Fruit fly (Drosophila melanogaster) whole organism, embryonic: ENCODE results near the gene anchor.

Experiments
- Blimp-1 ChIP-seq: fragments of 200-800 bp; sonication (Bioruptor generic); optimal IDR thresholded peaks from 3 replicates; lab custom pipeline; 2018; ENCODE audit warnings: missing biosample characterization, missing genetic modification characterization, mild to moderate bottlenecking, moderate library complexity, missing genetic modification reagents
- CG10543 ChIP-seq: fragments of 200-800 bp; sonication (Bioruptor generic); optimal IDR thresholded peaks from 3 replicates; lab custom pipeline; 2017; ENCODE audit warnings: missing biosample characterization, mild to moderate bottlenecking, missing genetic modification characterization, moderate library complexity
- CG12071 ChIP-seq: fragments of 200-800 bp; sonication (Bioruptor generic); optimal IDR thresholded peaks from 3 replicates; lab custom pipeline; 2018; ENCODE audit warnings: missing biosample characterization, mild to moderate bottlenecking, missing genetic modification characterization
- CG12299 ChIP-seq: fragments of 200-800 bp; sonication (Bioruptor generic); optimal IDR thresholded peaks from 2 replicates; lab custom pipeline; 2018; ENCODE audit warnings: missing biosample characterization, mild to moderate bottlenecking, missing genetic modification characterization
- CG12744 ChIP-seq: fragments of 200-800 bp; sonication (Bioruptor generic); optimal IDR thresholded peaks from 2 replicates; lab custom pipeline; 2016; ENCODE audit warnings: missing biosample characterization, missing genetic modification characterization
- CG13894 ChIP-seq: fragments of 200-800 bp; sonication (Bioruptor generic); optimal IDR thresholded peaks from 3 replicates; lab custom pipeline; 2018; ENCODE audit warnings: missing biosample characterization, mild to moderate bottlenecking, missing genetic modification characterization, moderate library complexity
- CG14441 ChIP-seq: fragments of 200-800 bp; sonication (Bioruptor generic); IDR thresholded peaks from 2 replicates; pipeline ENCODE4 v1.3.6; 2022; ENCODE audit warnings: missing biosample characterization, missing genetic modification characterization
- CG15696 ChIP-seq: fragments of 200-800 bp; sonication (Bioruptor generic); optimal IDR thresholded peaks from 2 replicates; lab custom pipeline; 2019; ENCODE audit warnings: missing biosample characterization, mild to moderate bottlenecking, missing genetic modification characterization, moderate library complexity
- CG17829 ChIP-seq: fragments of 200-800 bp; optimal IDR thresholded peaks from 2 replicates; lab custom pipeline; 2019; ENCODE audit warnings: missing biosample characterization, mild to moderate bottlenecking, missing genetic modification characterization, moderate library complexity
- CG2120 ChIP-seq: fragments of 200-800 bp; sonication (Bioruptor generic); optimal IDR thresholded peaks from 3 replicates; lab custom pipeline; 2016; ENCODE audit warnings: missing biosample characterization, missing genetic modification characterization
- CG4282 ChIP-seq: fragments of 200-800 bp; sonication (Bioruptor generic); optimal IDR thresholded peaks from 2 replicates; lab custom pipeline; 2016; ENCODE audit warnings: missing biosample characterization, missing genetic modification characterization
- CG43689 ChIP-seq: fragments of 200-800 bp; sonication (Bioruptor generic); IDR thresholded peaks from 2 replicates; pipeline ENCODE4 v1.3.6; 2022; ENCODE audit warnings: missing biosample characterization, missing genetic modification characterization
- CG4854 ChIP-seq: fragments of 200-800 bp; sonication (Bioruptor generic); optimal IDR thresholded peaks from 2 replicates; lab custom pipeline; 2016; ENCODE audit warnings: missing biosample characterization, missing genetic modification characterization, inconsistent platforms
- CG5180 ChIP-seq: fragments of 200-800 bp; sonication (Bioruptor generic); optimal IDR thresholded peaks from 3 replicates; lab custom pipeline; 2017; ENCODE audit warnings: missing biosample characterization, missing genetic modification characterization, mild to moderate bottlenecking, moderate library complexity, missing genetic modification reagents
- CG6272 ChIP-seq: fragments of 200-800 bp; sonication (Bioruptor generic); IDR thresholded peaks from 2 replicates; pipeline ENCODE4 v1.3.6; 2022; ENCODE audit warnings: missing biosample characterization, missing genetic modification characterization
- CG7928 ChIP-seq: fragments of 200-800 bp; sonication (Bioruptor generic); optimal IDR thresholded peaks from 2 replicates; lab custom pipeline; 2017; ENCODE audit warnings: missing biosample characterization, mild to moderate bottlenecking, missing genetic modification characterization
- CG8089 ChIP-seq: fragments of 200-800 bp; sonication (Bioruptor generic); optimal IDR thresholded peaks from 3 replicates; lab custom pipeline; 2016; ENCODE audit warnings: missing biosample characterization, missing genetic modification characterization
- CTCF ChIP-seq: fragments of 200-800 bp; sonication (Bioruptor generic); optimal IDR thresholded peaks from 2 replicates; lab custom pipeline; 2017; ENCODE audit warnings: missing biosample characterization, mild to moderate bottlenecking, missing genetic modification characterization, moderate library complexity
- CrebB ChIP-seq: fragments of 200-800 bp; sonication (Bioruptor generic); optimal IDR thresholded peaks from 3 replicates; lab custom pipeline; 2018; ENCODE audit warnings: missing biosample characterization, mild to moderate bottlenecking, missing genetic modification characterization
- D19B ChIP-seq: fragments of 200-800 bp; sonication (Bioruptor generic); optimal IDR thresholded peaks from 2 replicates; lab custom pipeline; 2017; ENCODE audit warnings: missing biosample characterization, mild to moderate bottlenecking, missing genetic modification characterization
- Dad ChIP-seq: fragments of 200-800 bp; sonication (Bioruptor generic); optimal IDR thresholded peaks from 3 replicates; lab custom pipeline; 2016; ENCODE audit warnings: missing biosample characterization, missing genetic modification characterization
- Dp ChIP-seq: fragments of 200-800 bp; sonication (Bioruptor generic); optimal IDR thresholded peaks from 2 replicates; lab custom pipeline; 2018; ENCODE audit warnings: missing biosample characterization, mild to moderate bottlenecking, missing genetic modification characterization, moderate library complexity
- Fer1 ChIP-seq: fragments of 200-800 bp; sonication (Bioruptor generic); optimal IDR thresholded peaks from 2 replicates; lab custom pipeline; 2017; ENCODE audit warnings: missing biosample characterization, mild to moderate bottlenecking, missing genetic modification characterization
- HLH4C ChIP-seq: fragments of 200-800 bp; sonication (Bioruptor generic); IDR thresholded peaks from 3 replicates; pipeline ENCODE4 v1.3.6; 2022; ENCODE audit warnings: missing biosample characterization, missing genetic modification characterization; ENCODE audit not compliant: partially characterized antibody
- HLH54F ChIP-seq: fragments of 200-800 bp; sonication (Bioruptor generic); optimal IDR thresholded peaks from 3 replicates; lab custom pipeline; 2016; ENCODE audit warnings: missing biosample characterization, missing genetic modification characterization
- Hand ChIP-seq: fragments of 200-800 bp; sonication (Bioruptor generic); optimal IDR thresholded peaks from 2 replicates; lab custom pipeline; 2017; ENCODE audit warnings: mild to moderate bottlenecking, missing biosample characterization, missing genetic modification reagents, missing genetic modification characterization
- Hmr ChIP-seq: fragments of 200-800 bp; sonication (Bioruptor generic); optimal IDR thresholded peaks from 3 replicates; lab custom pipeline; 2017; ENCODE audit warnings: mild to moderate bottlenecking, missing biosample characterization, missing genetic modification reagents, missing genetic modification characterization
- MESR4 ChIP-seq: fragments of 200-800 bp; sonication (Bioruptor generic); optimal IDR thresholded peaks from 2 replicates; lab custom pipeline; 2018; ENCODE audit warnings: missing biosample characterization, mild to moderate bottlenecking, missing genetic modification characterization, moderate library complexity
- Mes4 ChIP-seq: fragments of 200-800 bp; sonication (Bioruptor generic); optimal IDR thresholded peaks from 2 replicates; lab custom pipeline; 2016; ENCODE audit warnings: missing biosample characterization, missing genetic modification characterization
- Opbp ChIP-seq: fragments of 200-800 bp; sonication (Bioruptor generic); IDR thresholded peaks from 3 replicates; pipeline ENCODE4 v1.3.6; 2022; ENCODE audit warnings: missing biosample characterization, missing genetic modification characterization; ENCODE audit not compliant: partially characterized antibody
- Ssrp ChIP-seq: fragments of 200-800 bp; sonication (Bioruptor generic); optimal IDR thresholded peaks from 2 replicates; lab custom pipeline; 2018; ENCODE audit warnings: missing biosample characterization, mild to moderate bottlenecking, missing genetic modification characterization, moderate library complexity
- Taf1 ChIP-seq: fragments of 200-800 bp; sonication (Bioruptor generic); IDR thresholded peaks from 2 replicates; pipeline ENCODE4 v1.3.6; 2022; ENCODE audit warnings: missing biosample characterization, missing genetic modification characterization
- ac ChIP-seq: fragments of 200-800 bp; sonication (Bioruptor generic); optimal IDR thresholded peaks from 3 replicates; lab custom pipeline; 2017; ENCODE audit warnings: missing biosample characterization, mild to moderate bottlenecking, missing genetic modification characterization
- ara ChIP-seq: fragments of 200-800 bp; sonication (Bioruptor generic); IDR thresholded peaks from 2 replicates; pipeline ENCODE4 v1.3.6; 2022; ENCODE audit warnings: missing biosample characterization, missing genetic modification characterization
- da ChIP-seq: fragments of 200-800 bp; sonication (Bioruptor generic); optimal IDR thresholded peaks from 2 replicates; lab custom pipeline; 2016; ENCODE audit warnings: missing biosample characterization, missing genetic modification characterization
- dimm ChIP-seq: fragments of 200-800 bp; sonication (Bioruptor generic); IDR thresholded peaks from 2 replicates; pipeline ENCODE4 v1.3.6; 2022; ENCODE audit warnings: missing biosample characterization, missing genetic modification characterization
- dmrt11E ChIP-seq: fragments of 200-800 bp; sonication (Bioruptor generic); optimal IDR thresholded peaks from 3 replicates; lab custom pipeline; 2018; ENCODE audit warnings: missing biosample characterization, mild to moderate bottlenecking, missing genetic modification characterization, moderate library complexity
- gsb ChIP-seq: fragments of 200-800 bp; sonication (Bioruptor generic); IDR thresholded peaks from 2 replicates; pipeline ENCODE4 v1.3.6; 2022; ENCODE audit warnings: missing biosample characterization, missing genetic modification characterization
- hb ChIP-seq: fragments of 200-800 bp; sonication (Bioruptor generic); IDR thresholded peaks from 3 replicates; pipeline ENCODE4 v1.3.6; 2022; ENCODE audit warnings: missing biosample characterization, missing genetic modification characterization; ENCODE audit not compliant: partially characterized antibody
- org-1 ChIP-seq: fragments of 200-800 bp; sonication (Bioruptor generic); optimal IDR thresholded peaks from 2 replicates; lab custom pipeline; 2017; ENCODE audit warnings: missing biosample characterization, missing genetic modification characterization
- pnt ChIP-seq: fragments of 200-800 bp; sonication (Bioruptor generic); optimal IDR thresholded peaks from 3 replicates; lab custom pipeline; 2016; ENCODE audit warnings: missing biosample characterization, missing genetic modification characterization
- pros ChIP-seq: fragments of 200-800 bp; sonication (Bioruptor generic); optimal IDR thresholded peaks from 3 replicates; lab custom pipeline; 2019; ENCODE audit warnings: missing biosample characterization, mild to moderate bottlenecking, missing genetic modification characterization, moderate library complexity
- ssp ChIP-seq: fragments of 200-800 bp; sonication (Bioruptor generic); IDR thresholded peaks from 2 replicates; pipeline ENCODE4 v1.3.6; 2022; ENCODE audit warnings: missing biosample characterization, missing genetic modification characterization
- tin ChIP-seq: fragments of 200-800 bp; sonication (Bioruptor generic); optimal IDR thresholded peaks from 3 replicates; lab custom pipeline; 2016; ENCODE audit warnings: missing biosample characterization, missing genetic modification characterization
- tio ChIP-seq: fragments of 200-800 bp; sonication (Bioruptor generic); optimal IDR thresholded peaks from 2 replicates; lab custom pipeline; 2017; ENCODE audit warnings: missing biosample characterization, missing genetic modification characterization, inconsistent platforms
- tll ChIP-seq, 2 experiments: fragments of 200-800 bp in 1 of 2; fragments of >200 bp in 1 of 2; sonication (Bioruptor generic) in 1 of 2; optimal IDR thresholded peaks; 2 replicates each; lab custom pipeline; 2017 to 2019; ENCODE audit warnings: missing biosample characterization in 2 of 2, missing genetic modification characterization in 2 of 2, mild to moderate bottlenecking in 1 of 2, moderate library complexity in 1 of 2
- toy ChIP-seq: fragments of 200-800 bp; sonication (Bioruptor generic); IDR thresholded peaks from 2 replicates; pipeline ENCODE4 v1.3.6; 2022; ENCODE audit warnings: missing biosample characterization, missing genetic modification characterization
- unc-4 ChIP-seq: fragments of 200-800 bp; sonication (Bioruptor generic); IDR thresholded peaks from 2 replicates; pipeline ENCODE4 v1.3.6; 2022; ENCODE audit warnings: missing biosample characterization, missing genetic modification characterization; ENCODE audit not compliant: partially characterized antibody

Gene anchor

DNA sequence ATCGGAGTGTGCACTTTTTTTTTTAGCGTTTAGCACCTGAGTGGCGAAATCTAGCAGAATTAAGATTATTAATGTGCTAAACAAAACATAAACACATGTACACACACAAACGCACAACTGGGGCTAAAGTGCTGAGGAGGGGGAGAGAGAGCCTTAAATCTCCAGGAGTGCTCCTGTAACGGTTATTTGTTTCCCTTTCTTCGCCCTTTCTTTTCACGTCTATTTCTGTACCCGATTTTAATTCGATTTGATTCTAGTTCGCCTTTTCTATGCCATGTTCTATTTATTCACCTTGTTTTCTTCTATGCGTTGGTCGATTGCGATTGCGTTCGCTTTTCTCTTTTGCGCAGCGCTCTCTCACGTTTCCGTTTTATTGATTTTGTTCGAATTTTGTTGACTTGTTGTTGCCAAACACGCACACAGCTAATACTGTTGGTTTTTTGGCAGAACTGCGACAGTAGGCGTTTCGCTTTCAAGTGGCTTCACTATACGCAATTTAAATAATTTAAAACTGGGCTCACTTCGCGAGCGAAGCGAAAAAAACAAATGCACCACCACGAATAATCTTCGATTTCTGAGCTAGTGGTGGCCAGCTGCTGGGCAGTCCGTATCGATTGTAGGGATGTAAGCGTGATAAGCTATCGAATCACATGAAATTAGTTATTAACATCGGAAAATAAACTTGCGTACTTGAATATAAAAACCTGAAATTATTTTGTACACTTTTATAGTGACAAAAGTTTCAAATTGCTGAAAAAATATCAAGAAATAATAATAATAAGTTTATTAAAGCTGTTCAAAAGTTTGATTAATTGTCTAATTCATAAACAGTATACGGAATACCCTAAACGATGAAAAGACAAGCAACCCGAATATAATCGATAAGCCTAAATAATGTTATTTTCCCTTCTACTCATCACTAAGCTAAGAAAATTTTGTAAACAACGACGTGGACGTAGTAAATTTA, 32.4 kb downstream of the anchor start, which contains the start of the genes Krn, Ndfip and CG7484 (continued):
- TF ChIP-seq Hand (peak; percentile 42), Dp (GFP tag; lab: Kevin White, UChicago) (peak; percentile 15), dmrt11E (tag; lab: Kevin White, UChicago) (peak; percentile 87), CG10543 (peak; percentile 92), da (GFP tag; lab: Kevin White, UChicago) (peak; percentile 22), D19B (GFP tag; lab: Kevin White, UChicago) (peak; percentile 67), HLH4C (GFP tag; lab: Robert Waterston, UW) (peak; percentile 95), CG4854 (GFP tag; lab: Kevin White, UChicago) (peak; percentile 52), CrebB (tag; lab: Kevin White, UChicago) (peak; percentile 68), Fer1 (GFP tag; lab: Kevin White, UChicago) (peak; percentile 81), Hmr (GFP tag; lab: Kevin White, UChicago) (peak; percentile 88), gsb (GFP tag; lab: Robert Waterston, UW) (peak; percentile 54; the same call in 1 of the 2 replicates), ssp (peak; percentile 84), CTCF (GFP tag; lab: Kevin White, UChicago) (no peak), Ssrp (tag; lab: Kevin White, UChicago) (peak; percentile 89), CG12299 (tag; lab: Kevin White, UChicago) (peak; percentile 83), CG8089 (GFP tag; lab: Kevin White, UChicago) (peak; percentile 52), Blimp-1 (GFP tag; lab: Kevin White, UChicago) (peak; percentile 82), Dad (GFP tag; lab: Kevin White, UChicago) (peak; percentile 81), org-1 (GFP tag; lab: Kevin White, UChicago) (peak; percentile 59), hb (GFP tag; lab: Robert Waterston, UW) (peak; percentile 96), CG5180 (GFP tag; lab: Kevin White, UChicago) (peak; percentile 37), CG2120 (GFP tag; lab: Kevin White, UChicago) (peak; percentile 92), tin (peak; percentile 88), pnt (GFP tag; lab: Kevin White, UChicago) (peak; percentile 80), toy (GFP tag; lab: Robert Waterston, UW) (no peak), CG15696 (tag; lab: Kevin White, UChicago) (peak; percentile 94), CG43689 (0 out of 2 replicates have a peak, but pooled peaks have one; percentile 16), ac (GFP tag; lab: Kevin White, UChicago) (peak; percentile 1), HLH54F (GFP tag; lab: Kevin White, UChicago) (peak; percentile 87), CG17829 (peak; percentile 92), Taf1 (GFP tag; lab: Robert Waterston, UW) (peak; percentile 80), CG12071 (no peak), Opbp (GFP tag; lab: Robert Waterston, UW) (peak; percentile 94; the same call in 2 of the 3 replicates), unc-4 (peak; percentile 96), CG14441 (GFP tag; lab: Robert Waterston, UW) (peak; percentile 83), CG13894 (peak; percentile 90), pros (GFP tag; lab: Kevin White, UChicago) (no peak), MESR4 (GFP tag; lab: Kevin White, UChicago) (peak; percentile 86), CG12744 (GFP tag; lab: Kevin White, UChicago) (peak; percentile 65), CG7928 (GFP tag; lab: Kevin White, UChicago) (peak; percentile 55), CG4282 (GFP tag; lab: Kevin White, UChicago) (no peak), tll (GFP tag; optimal IDR thresholded peaks at IDR 0.05; lab: Kevin White, UChicago) (peak in 1 of 2 experiments; percentile 37), Mes4 (GFP tag; lab: Kevin White, UChicago) (peak; percentile 48), dimm (GFP tag; lab: Robert Waterston, UW) (no peak), tio (GFP tag; lab: Kevin White, UChicago) (peak; percentile 86), CG6272 (peak; percentile 92), ara (GFP tag; lab: Robert Waterston, UW) (peak; percentile 73)
